Fruit fly (Drosophila melanogaster): ENCODE results near the gene MKP-4.

DNA sequence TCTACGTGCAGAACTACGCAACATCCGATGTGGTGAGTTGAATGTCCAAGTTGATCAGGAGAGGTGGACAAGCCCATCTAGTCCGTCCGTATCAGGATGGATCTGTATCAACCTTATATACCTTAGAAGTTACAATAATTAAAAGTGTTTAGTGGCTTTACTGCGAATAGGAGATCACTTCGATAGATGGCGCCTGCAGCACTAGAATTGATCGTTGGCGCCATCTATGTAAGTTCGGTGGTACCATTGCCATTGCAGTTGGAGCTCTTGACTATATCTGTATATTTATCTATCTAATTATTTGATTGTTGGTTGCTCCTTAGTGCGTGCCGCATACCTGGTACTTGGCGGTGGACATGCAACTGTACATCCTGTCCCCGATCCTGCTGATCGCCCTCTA, 37.8 kb upstream of the MKP-4 start:
- no peak for TF ChIP-seq Myc (optimal IDR thresholded peaks at IDR 0.05)
- no peak for TF ChIP-seq psq (optimal IDR thresholded peaks at IDR 0.05)
- TF ChIP-seq Sin3A (optimal IDR thresholded peaks at IDR 0.05), result no peak
- TF ChIP-seq h (optimal IDR thresholded peaks at IDR 0.05), result no peak
- TF ChIP-seq ttk (optimal IDR thresholded peaks at IDR 0.05), result no peak
